Fruit fly (Drosophila melanogaster) whole organism, embryonic: ENCODE data around the gene CG42656.

Experiments
- Ada2b ChIP-seq: fragments of 200-800 bp; sonication (Bioruptor generic); IDR thresholded peaks from 2 replicates; pipeline ENCODE4 v1.3.6; 2022; ENCODE audit warnings: missing biosample characterization, missing genetic modification characterization
- B-H1 ChIP-seq: fragments of 200-800 bp; sonication (Bioruptor generic); IDR thresholded peaks from 3 replicates; pipeline ENCODE4 v1.3.6; 2022; ENCODE audit warnings: missing biosample characterization, missing genetic modification characterization
- CG11456 ChIP-seq: fragments of 200-800 bp; sonication (Bioruptor generic); IDR thresholded peaks from 3 replicates; pipeline ENCODE4 v1.3.6; 2022; ENCODE audit warnings: missing biosample characterization, missing genetic modification characterization
- CG11504 ChIP-seq: fragments of 200-800 bp; sonication (Bioruptor generic); optimal IDR thresholded peaks from 3 replicates; lab custom pipeline; 2019; ENCODE audit warnings: missing biosample characterization, mild to moderate bottlenecking, missing genetic modification characterization, moderate library complexity
- CG13775 ChIP-seq: fragments of 200-800 bp; sonication (Bioruptor generic); optimal IDR thresholded peaks from 3 replicates; lab custom pipeline; 2017; ENCODE audit warnings: missing biosample characterization, mild to moderate bottlenecking, missing genetic modification characterization
- CG14710 ChIP-seq: fragments of 200-800 bp; sonication (Bioruptor generic); optimal IDR thresholded peaks from 3 replicates; lab custom pipeline; 2019; ENCODE audit warnings: missing biosample characterization, mild to moderate bottlenecking, missing genetic modification characterization, moderate library complexity
- CG14965 ChIP-seq: fragments of 200-800 bp; sonication (Bioruptor generic); optimal IDR thresholded peaks from 2 replicates; lab custom pipeline; 2016; ENCODE audit warnings: missing biosample characterization, missing genetic modification characterization, borderline replicate concordance
- CG15011 ChIP-seq: fragments of 200-800 bp; sonication (Bioruptor generic); optimal IDR thresholded peaks from 3 replicates; lab custom pipeline; 2018; ENCODE audit warnings: missing biosample characterization, mild to moderate bottlenecking, missing genetic modification characterization
- CG15696 ChIP-seq: fragments of 200-800 bp; sonication (Bioruptor generic); optimal IDR thresholded peaks from 2 replicates; lab custom pipeline; 2019; ENCODE audit warnings: missing biosample characterization, mild to moderate bottlenecking, missing genetic modification characterization, moderate library complexity
- CG17802 ChIP-seq: fragments of 200-800 bp; sonication (Bioruptor generic); optimal IDR thresholded peaks from 2 replicates; lab custom pipeline; 2018; ENCODE audit warnings: missing biosample characterization, mild to moderate bottlenecking, missing genetic modification characterization, moderate library complexity
- CG2120 ChIP-seq: fragments of 200-800 bp; sonication (Bioruptor generic); optimal IDR thresholded peaks from 3 replicates; lab custom pipeline; 2016; ENCODE audit warnings: missing biosample characterization, missing genetic modification characterization
- CG4617 ChIP-seq: fragments of 200-800 bp; sonication (Bioruptor generic); optimal IDR thresholded peaks from 3 replicates; lab custom pipeline; 2016; ENCODE audit warnings: missing biosample characterization, missing genetic modification characterization, borderline replicate concordance
- CG4730 ChIP-seq: fragments of 200-800 bp; sonication (Bioruptor generic); IDR thresholded peaks from 2 replicates; pipeline ENCODE4 v1.3.6; 2022; ENCODE audit warnings: missing biosample characterization, missing genetic modification characterization
- CG7372 ChIP-seq: fragments of 200-800 bp; sonication (Bioruptor generic); IDR thresholded peaks from 2 replicates; pipeline ENCODE4 v1.3.6; 2022; ENCODE audit warnings: missing biosample characterization, missing genetic modification characterization
- CG8478 ChIP-seq: fragments of >200 bp; optimal IDR thresholded peaks from 2 replicates; lab custom pipeline; 2018
- Chrac-16 ChIP-seq: fragments of 200-800 bp; sonication (Bioruptor generic); optimal IDR thresholded peaks from 3 replicates; lab custom pipeline; 2016; ENCODE audit warnings: missing biosample characterization, missing genetic modification characterization
- CkIIα-i1 ChIP-seq: fragments of 200-800 bp; sonication (Bioruptor generic); IDR thresholded peaks from 2 replicates; pipeline ENCODE4 v1.3.6; 2022; ENCODE audit warnings: missing biosample characterization, missing genetic modification characterization
- Dref ChIP-seq: fragments of 200-800 bp; sonication (Bioruptor generic); IDR thresholded peaks from 2 replicates; pipeline ENCODE4 v1.3.6; 2022; ENCODE audit warnings: missing biosample characterization, missing genetic modification characterization
- Drgx ChIP-seq: fragments of 200-800 bp; sonication (Bioruptor generic); IDR thresholded peaks from 2 replicates; pipeline ENCODE4 v1.3.6; 2022; ENCODE audit warnings: missing biosample characterization, missing genetic modification characterization
- Ets65A ChIP-seq: fragments of 200-800 bp; sonication (Bioruptor generic); peaks from one replicate; lab custom pipeline; 2016; ENCODE audit warnings: missing biosample characterization, missing genetic modification characterization
- HmgZ ChIP-seq: fragments of 200-800 bp; sonication (Bioruptor generic); optimal IDR thresholded peaks from 2 replicates; lab custom pipeline; 2018; ENCODE audit warnings: missing biosample characterization, mild to moderate bottlenecking, missing genetic modification characterization
- Hmx ChIP-seq: fragments of 200-800 bp; sonication (Bioruptor generic); optimal IDR thresholded peaks from 2 replicates; lab custom pipeline; 2016; ENCODE audit warnings: missing biosample characterization, missing genetic modification characterization
- Jarid2 ChIP-seq: fragments of 200-800 bp; sonication (Bioruptor generic); optimal IDR thresholded peaks from 3 replicates; lab custom pipeline; 2017; ENCODE audit warnings: mild to moderate bottlenecking, missing biosample characterization, missing genetic modification reagents, missing genetic modification characterization
- Max ChIP-seq: fragments of 200-800 bp; sonication (Bioruptor generic); optimal IDR thresholded peaks from 2 replicates; lab custom pipeline; 2016; ENCODE audit warnings: missing biosample characterization, mild to moderate bottlenecking, missing genetic modification characterization
- Oaz ChIP-seq: fragments of 200-800 bp; sonication (Bioruptor generic); IDR thresholded peaks from 2 replicates; pipeline ENCODE4 v1.3.6; 2022; ENCODE audit warnings: missing biosample characterization, missing genetic modification characterization
- Scr ChIP-seq: fragments of 200-800 bp; sonication (Bioruptor generic); IDR thresholded peaks from 2 replicates; pipeline ENCODE4 v1.3.6; 2022; ENCODE audit warnings: missing biosample characterization, missing genetic modification characterization; ENCODE audit not compliant: partially characterized antibody
- Stat92E ChIP-seq, 3 experiments: fragments of >200 bp in 2 of 3; fragments of 200-800 bp in 1 of 3; sonication (Bioruptor generic) in 1 of 3; optimal IDR thresholded peaks; 2 replicates each; lab custom pipeline; 2017 to 2019; ENCODE audit warnings: missing biosample characterization in 3 of 3, missing genetic modification characterization in 3 of 3, mild to moderate bottlenecking in 1 of 3, moderate library complexity in 1 of 3
- Tbp ChIP-seq: fragments of >200 bp; optimal IDR thresholded peaks from 2 replicates; lab custom pipeline; 2018; ENCODE audit warnings: missing biosample characterization, missing genetic modification characterization
- chm ChIP-seq: fragments of 200-800 bp; sonication (Bioruptor generic); IDR thresholded peaks from 2 replicates; pipeline ENCODE4 v1.3.6; 2022; ENCODE audit warnings: missing biosample characterization, missing genetic modification characterization
- ci ChIP-seq: fragments of 200-800 bp; sonication (Bioruptor generic); IDR thresholded peaks from 3 replicates; pipeline ENCODE4 v1.3.6; 2022; ENCODE audit warnings: missing biosample characterization, missing genetic modification characterization
- corto ChIP-seq: fragments of 200-800 bp; sonication (Bioruptor generic); optimal IDR thresholded peaks from 2 replicates; lab custom pipeline; 2016; ENCODE audit warnings: missing biosample characterization, mild to moderate bottlenecking, missing genetic modification characterization, moderate library complexity
- dmrt99B ChIP-seq: fragments of 200-800 bp; sonication (Bioruptor generic); optimal IDR thresholded peaks from 2 replicates; lab custom pipeline; 2018; ENCODE audit warnings: missing biosample characterization, mild to moderate bottlenecking, missing genetic modification characterization, moderate library complexity
- ems ChIP-seq: fragments of 200-800 bp; sonication (Bioruptor generic); optimal IDR thresholded peaks from 3 replicates; lab custom pipeline; 2016; ENCODE audit warnings: missing biosample characterization, missing genetic modification characterization
- eyg ChIP-seq: fragments of 200-800 bp; sonication (Bioruptor generic); optimal IDR thresholded peaks from 3 replicates; lab custom pipeline; 2016; ENCODE audit warnings: missing biosample characterization, missing genetic modification characterization
- gce ChIP-seq: fragments of 200-800 bp; sonication (Bioruptor generic); IDR thresholded peaks from 3 replicates; pipeline ENCODE4 v1.3.6; 2022; ENCODE audit warnings: missing biosample characterization, missing genetic modification characterization
- gcm2 ChIP-seq: fragments of 200-800 bp; sonication (Bioruptor generic); optimal IDR thresholded peaks from 2 replicates; lab custom pipeline; 2016; ENCODE audit warnings: missing biosample characterization, missing genetic modification characterization
- gro ChIP-seq: fragments of 200-800 bp; sonication (Bioruptor generic); optimal IDR thresholded peaks from 2 replicates; lab custom pipeline; 2016; ENCODE audit warnings: missing biosample characterization, missing genetic modification characterization
- gsb-n ChIP-seq: fragments of 200-800 bp; sonication (Bioruptor generic); optimal IDR thresholded peaks from 3 replicates; lab custom pipeline; 2018; ENCODE audit warnings: missing biosample characterization, mild to moderate bottlenecking, missing genetic modification characterization
- jigr1 ChIP-seq: fragments of 200-800 bp; sonication (Bioruptor generic); IDR thresholded peaks from 3 replicates; pipeline ENCODE4 v1.3.6; 2022; ENCODE audit warnings: missing biosample characterization, missing genetic modification characterization
- lov ChIP-seq, 2 experiments: fragments of 200-800 bp in 1 of 2; fragments of >200 bp in 1 of 2; sonication (Bioruptor generic) in 1 of 2; IDR thresholded peaks in 1 of 2; optimal IDR thresholded peaks in 1 of 2; 2 replicates in 1 of 2; 3 replicates in 1 of 2; pipeline versions ENCODE4 v1.3.6 to Lab custom; 2017 to 2022; ENCODE audit warnings: missing biosample characterization in 1 of 2, missing genetic modification characterization in 1 of 2
- maf-S ChIP-seq: fragments of 200-800 bp; sonication (Bioruptor generic); optimal IDR thresholded peaks from 2 replicates; lab custom pipeline; 2016; ENCODE audit warnings: missing biosample characterization, missing genetic modification characterization
- pho ChIP-seq: fragments of 200-800 bp; sonication (Bioruptor generic); optimal IDR thresholded peaks from 2 replicates; lab custom pipeline; 2016; ENCODE audit warnings: missing biosample characterization, missing genetic modification characterization
- phol ChIP-seq: fragments of 200-800 bp; sonication (Bioruptor generic); optimal IDR thresholded peaks from 3 replicates; lab custom pipeline; 2018; ENCODE audit warnings: missing biosample characterization, mild to moderate bottlenecking, missing genetic modification characterization, moderate library complexity
- sr ChIP-seq: fragments of 200-800 bp; sonication (Bioruptor generic); IDR thresholded peaks from 3 replicates; pipeline ENCODE4 v1.3.6; 2022; ENCODE audit warnings: missing biosample characterization, missing genetic modification characterization
- tgo ChIP-seq: fragments of 200-800 bp; sonication (Bioruptor generic); IDR thresholded peaks from 3 replicates; pipeline ENCODE4 v1.3.6; 2022; ENCODE audit warnings: missing biosample characterization, missing genetic modification characterization
- trh ChIP-seq: fragments of 200-800 bp; sonication (Bioruptor generic); optimal IDR thresholded peaks from 2 replicates; lab custom pipeline; 2016; ENCODE audit warnings: missing biosample characterization, missing genetic modification characterization
- twi ChIP-seq: fragments of 200-800 bp; optimal IDR thresholded peaks from 2 replicates; lab custom pipeline; 2019; ENCODE audit warnings: missing biosample characterization, mild to moderate bottlenecking, missing genetic modification characterization, moderate library complexity
- wor ChIP-seq: fragments of 200-800 bp; sonication (Bioruptor generic); IDR thresholded peaks from 2 replicates; pipeline ENCODE4 v1.3.6; 2022; ENCODE audit warnings: missing biosample characterization, missing genetic modification characterization
- z ChIP-seq: fragments of 200-800 bp; sonication (Bioruptor generic); IDR thresholded peaks from 3 replicates; pipeline ENCODE4 v1.3.6; 2022; ENCODE audit warnings: missing biosample characterization, missing genetic modification characterization
- zen2 ChIP-seq: fragments of 200-800 bp; sonication (Bioruptor generic); IDR thresholded peaks from 3 replicates; pipeline ENCODE4 v1.3.6; 2022; ENCODE audit warnings: missing biosample characterization, missing genetic modification characterization; ENCODE audit not compliant: partially characterized antibody
- zfh1 ChIP-seq: fragments of 200-800 bp; sonication (Bioruptor generic); IDR thresholded peaks from 3 replicates; pipeline ENCODE4 v1.3.6; 2022; ENCODE audit warnings: missing biosample characterization, missing genetic modification characterization
- zfh2 ChIP-seq: fragments of 200-800 bp; sonication (Bioruptor generic); optimal IDR thresholded peaks from 2 replicates; lab custom pipeline; 2016; ENCODE audit warnings: missing biosample characterization, missing genetic modification characterization

CG42656 gene

DNA sequence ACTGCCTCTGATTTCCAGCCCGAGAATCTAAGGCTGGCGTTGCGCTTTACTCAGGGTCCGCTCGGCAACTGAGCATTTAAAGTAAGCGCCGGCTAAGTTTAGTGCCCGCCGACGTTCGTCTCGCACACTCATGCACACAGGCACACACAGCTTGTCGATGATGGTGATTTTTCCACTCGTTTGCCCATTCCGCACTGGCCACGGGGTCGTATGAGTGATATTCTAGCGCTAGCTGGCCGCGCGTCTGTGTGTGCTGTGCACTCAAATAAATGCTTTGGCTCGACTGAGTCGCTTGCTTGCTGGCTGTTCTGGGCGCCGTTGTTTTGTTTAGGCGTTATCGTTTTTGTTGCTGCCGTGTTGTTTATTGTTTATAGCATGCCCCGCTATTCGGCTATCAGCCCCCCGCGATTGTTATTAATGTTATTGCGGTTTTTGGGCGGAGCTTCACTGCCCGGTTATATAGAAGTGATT, 22.6 kb upstream of the CG42656 start, which contains the start of gene alpha-Est8 (continued):
- TF ChIP-seq B-H1 (GFP tag; lab: Robert Waterston, UW) (no peak), Chrac-16 (GFP tag; lab: Kevin White, UChicago) (no peak), CG7372 (GFP tag; lab: Robert Waterston, UW) (peak; percentile 70), CG15011 (no peak), trh (GFP tag; lab: Kevin White, UChicago) (no peak), z (GFP tag; lab: Robert Waterston, UW) (peak; percentile 97), Ets65A (no peak), Stat92E (GFP tag; optimal IDR thresholded peaks at IDR 0.05; lab: Kevin White, UChicago) (no peak), HmgZ (tag; lab: Kevin White, UChicago) (peak; percentile 63), ems (GFP tag; lab: Kevin White, UChicago) (no peak), Scr (no peak), gro (GFP tag; lab: Kevin White, UChicago) (no peak), tgo (no peak), pho (GFP tag; lab: Kevin White, UChicago) (no peak), sr (GFP tag; lab: Robert Waterston, UW) (no peak), Max (no peak), Jarid2 (GFP tag; lab: Kevin White, UChicago) (peak; percentile 54), ci (no peak), twi (tag; lab: Kevin White, UChicago) (no peak), Tbp (GFP tag; lab: Kevin White, UChicago) (no peak), CG11504 (tag; lab: Kevin White, UChicago) (no peak), CG17802 (tag; lab: Kevin White, UChicago) (no peak), Ada2b (GFP tag; lab: Robert Waterston, UW) (no peak), CG14965 (GFP tag; lab: Kevin White, UChicago) (no peak), jigr1 (GFP tag; lab: Robert Waterston, UW) (no peak), zen2 (no peak), CG8478 (lab: Kevin White, UChicago) (no peak), chm (no peak), CG2120 (GFP tag; lab: Kevin White, UChicago) (no peak), CG15696 (tag; lab: Kevin White, UChicago) (no peak), zfh1 (no peak), CG4730 (GFP tag; lab: Robert Waterston, UW) (no peak), CG11456 (GFP tag; lab: Robert Waterston, UW) (0 out of 3 replicates have a peak, but pooled peaks have one; percentile 63), gce (GFP tag; lab: Robert Waterston, UW) (no peak), Drgx (GFP tag; lab: Robert Waterston, UW) (no peak), phol (tag; lab: Kevin White, UChicago) (no peak), zfh2 (GFP tag; lab: Kevin White, UChicago) (no peak), gcm2 (GFP tag; lab: Kevin White, UChicago) (no peak), CG14710 (no peak), lov (optimal IDR thresholded peaks at IDR 0.05; lab: Kevin White, UChicago) (no peak), lov (GFP tag; IDR thresholded peaks at IDR 0.05; lab: Robert Waterston, UW) (no peak), Hmx (GFP tag; lab: Kevin White, UChicago) (no peak), CG13775 (GFP tag; lab: Kevin White, UChicago) (no peak), Dref (GFP tag; lab: Robert Waterston, UW) (no peak), Oaz (GFP tag; lab: Robert Waterston, UW) (no peak), wor (no peak), dmrt99B (tag; lab: Kevin White, UChicago) (no peak), CG4617 (no peak), gsb-n (tag; lab: Kevin White, UChicago) (no peak), eyg (no peak), maf-S (GFP tag; lab: Kevin White, UChicago) (no peak), CkIIα-i1 (GFP tag; lab: Robert Waterston, UW) (no peak), corto (GFP tag; lab: Kevin White, UChicago) (no peak)
